Worm (Caenorhabditis elegans) whole organism, L4 larva: ENCODE measurements around the gene aman-2.

Experiments used
- F26F4.8 ChIP-seq: fragments of 200-800 bp; sonication (Bioruptor generic); conservative IDR thresholded peaks from 2 replicates; pipeline ENCODE4 v1.3.6; 2022; ENCODE audit warnings: missing genetic modification characterization, missing compliant biosample characterization
- F37D6.2 ChIP-seq: sonication (generic microtip); optimal IDR thresholded peaks from 2 replicates; lab custom pipeline; 2016; ENCODE audit warnings: mild to moderate bottlenecking, missing genetic modification characterization, missing compliant biosample characterization
- R02D3.7 ChIP-seq: fragments of 150-350 bp; sonication (generic microtip); optimal IDR thresholded peaks from 3 replicates; lab custom pipeline; 2014; ENCODE audit warnings: missing biosample characterization, missing genetic modification characterization
- T20F7.1 ChIP-seq: fragments of 200-800 bp; sonication (Bioruptor generic); optimal IDR thresholded peaks from 2 replicates; lab custom pipeline; 2018; ENCODE audit warnings: mild to moderate bottlenecking, missing genetic modification characterization, missing compliant biosample characterization
- T26A8.4 ChIP-seq: fragments of 200-800 bp; sonication (Bioruptor generic); IDR thresholded peaks from 2 replicates; pipeline ENCODE4 v1.3.6; 2022; ENCODE audit warnings: missing genetic modification characterization, missing compliant biosample characterization
- Y75B8A.6 ChIP-seq: fragments of 200-800 bp; sonication (Bioruptor generic); IDR thresholded peaks from 2 replicates; pipeline ENCODE4 v1.3.6; 2022; ENCODE audit warnings: missing genetic modification reagents, missing genetic modification characterization, missing compliant biosample characterization
- ZK337.2 ChIP-seq: fragments of 200-800 bp; sonication (Bioruptor generic); IDR thresholded peaks from 2 replicates; pipeline ENCODE4 v1.3.6; 2022; ENCODE audit warnings: missing genetic modification reagents, missing genetic modification characterization, missing compliant biosample characterization
- aha-1 ChIP-seq: fragments of 150-350 bp; peaks from one replicate; lab custom pipeline; 2014; ENCODE audit warnings: missing biosample characterization, missing genetic modification characterization
- ama-1 ChIP-seq: fragments of 150-350 bp; optimal IDR thresholded peaks from 2 replicates; lab custom pipeline; 2014; ENCODE audit warnings: inconsistent platforms, mixed read lengths
- attf-4 ChIP-seq: sonication (generic microtip); optimal IDR thresholded peaks from 3 replicates; lab custom pipeline; 2017; ENCODE audit warnings: missing biosample characterization, missing genetic modification characterization
- ceh-32 ChIP-seq: sonication (generic microtip); optimal IDR thresholded peaks from 2 replicates; lab custom pipeline; 2016; ENCODE audit warnings: mild to moderate bottlenecking, missing genetic modification characterization, missing compliant biosample characterization; ENCODE audit not compliant: poor library complexity
- ceh-44 ChIP-seq: fragments of 200-800 bp; sonication (Bioruptor generic); IDR thresholded peaks from 2 replicates; pipeline ENCODE4 v1.3.6; 2022; ENCODE audit warnings: missing genetic modification reagents, missing genetic modification characterization, missing compliant biosample characterization
- ceh-82 ChIP-seq: sonication (generic microtip); optimal IDR thresholded peaks from 2 replicates; lab custom pipeline; 2017; ENCODE audit warnings: missing biosample characterization, missing genetic modification characterization
- ces-1 ChIP-seq: fragments of 150-350 bp; sonication (generic microtip); optimal IDR thresholded peaks from 4 replicates; lab custom pipeline; 2014; ENCODE audit warnings: missing biosample characterization, missing genetic modification reagents, missing genetic modification characterization
- daf-12 ChIP-seq: fragments of 150-350 bp; optimal IDR thresholded peaks from 2 replicates; lab custom pipeline; 2014; ENCODE audit warnings: missing biosample characterization, missing genetic modification reagents, missing genetic modification characterization
- daf-16 ChIP-seq, 3 experiments: sonication (generic microtip); optimal IDR thresholded peaks; 2 replicates each; lab custom pipeline; 2016 to 2017; ENCODE audit warnings: missing genetic modification characterization in 3 of 3, missing genetic modification reagents in 3 of 3, mild to moderate bottlenecking in 2 of 3, missing compliant biosample characterization in 2 of 3, missing biosample characterization in 1 of 3, moderate library complexity in 1 of 3
- daf-8 ChIP-seq: fragments of 200-800 bp; sonication (Bioruptor generic); IDR thresholded peaks from 2 replicates; pipeline ENCODE4 v1.3.6; 2022; ENCODE audit warnings: missing genetic modification characterization, missing compliant biosample characterization
- dmd-6 ChIP-seq: fragments of 200-800 bp; sonication (Bioruptor generic); IDR thresholded peaks from 2 replicates; pipeline ENCODE4 v1.3.6; 2022; ENCODE audit warnings: missing genetic modification reagents, missing genetic modification characterization, missing compliant biosample characterization
- dmd-8 ChIP-seq: fragments of 200-800 bp; sonication (Bioruptor generic); IDR thresholded peaks from 2 replicates; pipeline ENCODE4 v1.3.6; 2022; ENCODE audit warnings: missing genetic modification characterization, missing compliant biosample characterization
- dpl-1 ChIP-seq: fragments of 150-350 bp; optimal IDR thresholded peaks from 2 replicates; lab custom pipeline; 2014; ENCODE audit warnings: missing biosample characterization, missing genetic modification reagents, missing genetic modification characterization
- dve-1 ChIP-seq: sonication (generic microtip); optimal IDR thresholded peaks from 2 replicates; lab custom pipeline; 2017; ENCODE audit warnings: antibody characterized with exemption, mild to moderate bottlenecking, missing genetic modification characterization, missing compliant biosample characterization; ENCODE audit not compliant: insufficient read depth
- egl-27 ChIP-seq: sonication (generic microtip); optimal IDR thresholded peaks from 3 replicates; lab custom pipeline; 2017; ENCODE audit warnings: missing biosample characterization, missing genetic modification reagents, missing genetic modification characterization
- egl-43 ChIP-seq: fragments of 200-800 bp; sonication (Bioruptor generic); IDR thresholded peaks from 2 replicates; pipeline ENCODE4 v1.3.6; 2022; ENCODE audit warnings: missing genetic modification reagents, missing genetic modification characterization, missing compliant biosample characterization
- fkh-10 ChIP-seq: fragments of 150-350 bp; optimal IDR thresholded peaks from 2 replicates; lab custom pipeline; 2014; ENCODE audit warnings: missing biosample characterization, missing genetic modification reagents, missing genetic modification characterization
- fos-1 ChIP-seq: fragments of 150-350 bp; optimal IDR thresholded peaks from 2 replicates; lab custom pipeline; 2014; ENCODE audit warnings: missing biosample characterization, missing genetic modification characterization
- hif-1 ChIP-seq, 2 experiments: sonication (generic microtip); optimal IDR thresholded peaks; 2 replicates each; lab custom pipeline; 2016 to 2017; ENCODE audit warnings: missing compliant biosample characterization in 2 of 2, missing genetic modification characterization in 2 of 2, missing genetic modification reagents in 2 of 2, missing genotype in 2 of 2, mild to moderate bottlenecking in 1 of 2
- hlh-30 ChIP-seq: sonication (generic microtip); optimal IDR thresholded peaks from 2 replicates; lab custom pipeline; 2017; ENCODE audit warnings: antibody characterized with exemption, mild to moderate bottlenecking, missing genetic modification characterization, missing compliant biosample characterization; ENCODE audit not compliant: insufficient read depth
- jun-1 ChIP-seq: fragments of 150-350 bp; optimal IDR thresholded peaks from 2 replicates; lab custom pipeline; 2014; ENCODE audit warnings: missing biosample characterization, missing genetic modification reagents, missing genetic modification characterization
- lin-13 ChIP-seq: fragments of 150-350 bp; optimal IDR thresholded peaks from 2 replicates; lab custom pipeline; 2014; ENCODE audit warnings: missing biosample characterization, missing genetic modification reagents, missing genetic modification characterization
- lin-15B ChIP-seq: fragments of 150-350 bp; sonication (generic microtip); optimal IDR thresholded peaks from 3 replicates; lab custom pipeline; 2014; ENCODE audit warnings: missing biosample characterization, missing genetic modification characterization
- lin-38 ChIP-seq: fragments of 200-800 bp; sonication (Bioruptor generic); IDR thresholded peaks from 2 replicates; pipeline ENCODE4 v1.3.6; 2022; ENCODE audit warnings: missing genetic modification reagents, missing genetic modification characterization, missing compliant biosample characterization
- lir-3 ChIP-seq: sonication (generic microtip); optimal IDR thresholded peaks from 2 replicates; lab custom pipeline; 2016; ENCODE audit warnings: mild to moderate bottlenecking, missing genetic modification characterization, missing compliant biosample characterization
- lsy-2 ChIP-seq, 2 experiments: fragments of 150-350 bp in 1 of 2; sonication (generic microtip) in 1 of 2; optimal IDR thresholded peaks; 2 replicates each; lab custom pipeline; 2014 to 2017; ENCODE audit warnings: missing biosample characterization in 2 of 2, missing genetic modification characterization in 2 of 2
- madf-9 ChIP-seq: fragments of 200-800 bp; sonication (Bioruptor generic); conservative IDR thresholded peaks from 2 replicates; pipeline ENCODE4 v1.3.6; 2022; ENCODE audit warnings: missing genetic modification reagents, missing genetic modification characterization, missing compliant biosample characterization
- mep-1 ChIP-seq: fragments of 150-350 bp; sonication (generic microtip); optimal IDR thresholded peaks from 3 replicates; lab custom pipeline; 2014; ENCODE audit warnings: missing biosample characterization, missing genetic modification characterization
- mxl-3 ChIP-seq: fragments of 200-800 bp; sonication (Bioruptor generic); optimal IDR thresholded peaks from 2 replicates; lab custom pipeline; 2018; ENCODE audit warnings: mild to moderate bottlenecking, missing genetic modification characterization, missing compliant biosample characterization
- nhr-10 ChIP-seq: fragments of 150-350 bp; optimal IDR thresholded peaks from 2 replicates; lab custom pipeline; 2014; ENCODE audit warnings: missing biosample characterization, missing genetic modification characterization
- nhr-11 ChIP-seq: fragments of 150-350 bp; optimal IDR thresholded peaks from 2 replicates; lab custom pipeline; 2014; ENCODE audit warnings: missing biosample characterization, missing genetic modification characterization
- nhr-25 ChIP-seq: sonication (generic microtip); optimal IDR thresholded peaks from 2 replicates; lab custom pipeline; 2017; ENCODE audit warnings: missing genetic modification characterization, mild to moderate bottlenecking, missing compliant biosample characterization, antibody characterized with exemption, moderate library complexity, borderline replicate concordance; ENCODE audit not compliant: insufficient read depth
- nhr-28 ChIP-seq: fragments of 150-350 bp; optimal IDR thresholded peaks from 2 replicates; lab custom pipeline; 2014; ENCODE audit warnings: missing biosample characterization, missing genetic modification characterization
- nhr-41 ChIP-seq: fragments of 200-800 bp; sonication (Bioruptor generic); IDR thresholded peaks from 2 replicates; pipeline ENCODE4 v1.3.6; 2022; ENCODE audit warnings: missing genetic modification reagents, missing genetic modification characterization, missing compliant biosample characterization
- nhr-76 ChIP-seq: fragments of 150-350 bp; optimal IDR thresholded peaks from 2 replicates; lab custom pipeline; 2014; ENCODE audit warnings: missing biosample characterization, missing genetic modification characterization
- nhr-77 ChIP-seq: fragments of 150-350 bp; optimal IDR thresholded peaks from 2 replicates; lab custom pipeline; 2014; ENCODE audit warnings: missing biosample characterization, missing genetic modification characterization
- pha-4 ChIP-seq, 2 experiments: fragments of 150-350 bp in 1 of 2; fragments of 200-800 bp in 1 of 2; sonication (Bioruptor generic) in 1 of 2; IDR thresholded peaks in 1 of 2; optimal IDR thresholded peaks in 1 of 2; 2 replicates each; pipeline versions ENCODE4 v1.3.6 to Lab custom; 2014 to 2022; ENCODE audit warnings: missing genetic modification characterization in 2 of 2, missing genetic modification reagents in 2 of 2, missing biosample characterization in 1 of 2, missing compliant biosample characterization in 1 of 2
- pqm-1 ChIP-seq: sonication (generic microtip); optimal IDR thresholded peaks from 2 replicates; lab custom pipeline; 2017; ENCODE audit warnings: missing biosample characterization, missing genetic modification characterization
- snpc-1.2 ChIP-seq: fragments of 200-800 bp; sonication (Bioruptor generic); IDR thresholded peaks from 2 replicates; pipeline ENCODE4 v1.3.6; 2022; ENCODE audit warnings: missing genetic modification reagents, missing genetic modification characterization, missing compliant biosample characterization
- snpc-4 ChIP-seq: fragments of 150-350 bp; optimal IDR thresholded peaks from 2 replicates; lab custom pipeline; 2014; ENCODE audit warnings: missing biosample characterization, missing genetic modification characterization
- spr-1 ChIP-seq: sonication (generic microtip); optimal IDR thresholded peaks from 2 replicates; lab custom pipeline; 2016; ENCODE audit warnings: mild to moderate bottlenecking, missing genetic modification characterization, missing compliant biosample characterization
- unc-130 ChIP-seq: sonication (generic microtip); optimal IDR thresholded peaks from 2 replicates; lab custom pipeline; 2016; ENCODE audit warnings: missing genetic modification reagents, missing genetic modification characterization, missing compliant biosample characterization
- vab-7 ChIP-seq: fragments of 200-800 bp; sonication (Bioruptor generic); IDR thresholded peaks from 2 replicates; pipeline ENCODE4 v1.3.6; 2022; ENCODE audit warnings: missing genetic modification reagents, missing genetic modification characterization, missing compliant biosample characterization
- zag-1 ChIP-seq: fragments of 150-350 bp; optimal IDR thresholded peaks from 2 replicates; lab custom pipeline; 2014; ENCODE audit warnings: missing biosample characterization, missing genetic modification characterization
- zip-11 ChIP-seq: fragments of 200-800 bp; sonication (Bioruptor generic); IDR thresholded peaks from 2 replicates; pipeline ENCODE4 v1.3.6; 2022; ENCODE audit warnings: missing genetic modification characterization, missing compliant biosample characterization

aman-2 gene

DNA sequence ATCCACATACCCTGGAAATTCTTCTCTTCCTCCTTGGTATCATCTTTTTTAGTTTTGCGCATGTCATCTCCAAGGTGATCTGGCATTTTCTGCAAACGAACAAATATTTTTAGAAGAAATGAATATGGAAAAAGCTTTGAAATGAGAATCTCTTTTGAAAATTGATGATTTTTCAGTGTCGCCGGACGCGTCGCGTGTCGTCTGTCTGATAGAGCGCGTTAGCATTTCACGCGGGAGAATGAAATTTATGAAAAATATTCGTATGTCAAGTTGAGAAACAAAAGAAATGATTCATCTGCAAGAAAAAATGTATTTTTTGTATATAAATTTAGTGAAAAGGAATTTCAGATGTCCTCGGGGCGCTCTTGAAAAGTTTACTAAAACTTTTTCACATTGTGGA is 49.3 kb upstream of the aman-2 start, which contains the start of gene rpt-1 (continued):
- TF ChIP-seq spr-1 (tag; lab: Kevin White, UChicago) (no peak), aha-1 (tag; lab: Kevin White, UChicago) (peak; percentile 90), pha-4 (GFP tag; IDR thresholded peaks at IDR 0.05; lab: Robert Waterston, UW) (no peak), pha-4 (tag; optimal IDR thresholded peaks at IDR 0.05; lab: Kevin White, UChicago) (no peak), vab-7 (GFP tag; lab: Robert Waterston, UW) (no peak), dmd-8 (GFP tag; lab: Robert Waterston, UW) (no peak), nhr-41 (no peak), nhr-11 (peak; percentile 13), attf-4 (tag; lab: Kevin White, UChicago) (no peak), daf-8 (no peak), hlh-30 (tag; lab: Kevin White, UChicago) (peak; percentile 82), ceh-82 (tag; lab: Kevin White, UChicago) (no peak), nhr-28 (tag; lab: Kevin White, UChicago) (peak; percentile 14), fos-1 (tag; lab: Kevin White, UChicago) (no peak), ama-1 (lab: Kevin White, UChicago) (no peak), lin-38 (GFP tag; lab: Robert Waterston, UW) (peak; percentile 89), fkh-10 (GFP tag; lab: Kevin White, UChicago) (no peak), zip-11 (GFP tag; lab: Robert Waterston, UW) (no peak), jun-1 (tag; lab: Kevin White, UChicago) (no peak), nhr-25 (tag; lab: Kevin White, UChicago) (no peak), T20F7.1 (GFP tag; lab: Kevin White, UChicago) (peak; percentile 3), snpc-4 (peak; percentile 60), Y75B8A.6 (no peak), ceh-32 (tag; lab: Kevin White, UChicago) (no peak), nhr-77 (tag; lab: Kevin White, UChicago) (no peak), T26A8.4 (no peak), daf-16 (GFP tag; optimal IDR thresholded peaks at IDR 0.05; lab: Kevin White, UChicago) (no peak), daf-16 (tag; optimal IDR thresholded peaks at IDR 0.05; lab: Kevin White, UChicago) (peak; percentile 11), lir-3 (no peak), egl-43 (GFP tag; lab: Robert Waterston, UW) (no peak), F26F4.8 (GFP tag; lab: Robert Waterston, UW) (no peak), lin-13 (GFP tag; lab: Kevin White, UChicago) (peak; percentile 57), ceh-44 (no peak), pqm-1 (tag; lab: Kevin White, UChicago) (no peak), R02D3.7 (tag; lab: Kevin White, UChicago) (no peak), lsy-2 (tag; optimal IDR thresholded peaks at IDR 0.05; lab: Kevin White, UChicago) (peak in 1 of 2 experiments; percentile 80), unc-130 (GFP tag; lab: Kevin White, UChicago) (peak; percentile 5), nhr-10 (tag; lab: Kevin White, UChicago) (no peak), dmd-6 (no peak), hif-1 (tag; optimal IDR thresholded peaks at IDR 0.05; lab: Kevin White, UChicago) (peak in 1 of 2 experiments; percentile 20), F37D6.2 (tag; lab: Kevin White, UChicago) (no peak), zag-1 (tag; lab: Kevin White, UChicago) (no peak), nhr-76 (tag; lab: Kevin White, UChicago) (no peak), daf-12 (no peak), dve-1 (tag; lab: Kevin White, UChicago) (peak; percentile 43), lin-15B (no peak), madf-9 (GFP tag; lab: Robert Waterston, UW) (no peak), ces-1 (GFP tag; lab: Kevin White, UChicago) (no peak), mep-1 (tag; lab: Kevin White, UChicago) (peak; percentile 40), ZK337.2 (no peak), egl-27 (no peak), dpl-1 (GFP tag; lab: Kevin White, UChicago) (peak; percentile 90), snpc-1.2 (GFP tag; lab: Robert Waterston, UW) (no peak), mxl-3 (GFP tag; lab: Kevin White, UChicago) (no peak)
